Fruit fly (Drosophila melanogaster): ENCODE measurements around the gene Mur29B.

The Mur29B gene

dm6 chr2L:8305409-8305808 lies 46.6 kb upstream of the Mur29B start, which contains the start of gene CG7840 (continued):
- TF ChIP-seq mld (GFP tag; IDR thresholded peaks at IDR 0.05; ENCODE audit: partially characterized antibody) (peak; percentile 78), CG17385 (GFP tag; optimal IDR thresholded peaks at IDR 0.05) (no peak), Dref (GFP tag; IDR thresholded peaks at IDR 0.05) (peak; percentile 89), zen2 (GFP tag; IDR thresholded peaks at IDR 0.05; ENCODE audit: partially characterized antibody) (peak; percentile 92), gfzf (GFP tag; optimal IDR thresholded peaks at IDR 0.05) (no peak), gcm (GFP tag; optimal IDR thresholded peaks at IDR 0.05) (no peak), knrl (GFP tag; IDR thresholded peaks at IDR 0.05; ENCODE audit: partially characterized antibody) (peak; percentile 85), ewg (GFP tag; optimal IDR thresholded peaks at IDR 0.05) (no peak), TFAM (GFP tag; optimal IDR thresholded peaks at IDR 0.05) (no peak), CG11723 (GFP tag; optimal IDR thresholded peaks at IDR 0.05) (no peak), MBD-R2 (GFP tag; IDR thresholded peaks at IDR 0.05) (peak; percentile 72), CG42726 (GFP tag; IDR thresholded peaks at IDR 0.05; ENCODE audit: partially characterized antibody) (peak; percentile 84), dysf (GFP tag; IDR thresholded peaks at IDR 0.05) (no peak), CG3163 (GFP tag; optimal IDR thresholded peaks at IDR 0.05) (no peak), ash1 (GFP tag; optimal IDR thresholded peaks at IDR 0.05) (no peak), hb (GFP tag; IDR thresholded peaks at IDR 0.05; ENCODE audit: partially characterized antibody) (peak; percentile 54; the same call in 2 of the 3 replicates), Dbx (GFP tag; IDR thresholded peaks at IDR 0.05) (no peak), CG16813 (GFP tag; IDR thresholded peaks at IDR 0.05; ENCODE audit: partially characterized antibody) (peak; percentile 82), nerfin-2 (GFP tag; IDR thresholded peaks at IDR 0.05; ENCODE audit: partially characterized antibody) (peak; percentile 78), Blimp-1 (GFP tag; optimal IDR thresholded peaks at IDR 0.05) (peak; percentile 57), CG13287 (GFP tag; IDR thresholded peaks at IDR 0.05; ENCODE audit: partially characterized antibody) (peak; percentile 95), Bteb2 (GFP tag; optimal IDR thresholded peaks at IDR 0.05) (no peak), vvl (GFP tag; IDR thresholded peaks at IDR 0.05) (peak; percentile 45), Opbp (GFP tag; IDR thresholded peaks at IDR 0.05; ENCODE audit: partially characterized antibody) (peak; percentile 91), Sry-δ (GFP tag; optimal IDR thresholded peaks at IDR 0.05) (peak; percentile 83), CG1233 (GFP tag; optimal IDR thresholded peaks at IDR 0.05) (no peak), CG15696 (tag; optimal IDR thresholded peaks at IDR 0.05) (no peak), stwl (tag; optimal IDR thresholded peaks at IDR 0.05) (peak; percentile 14), CG14860 (GFP tag; IDR thresholded peaks at IDR 0.05; ENCODE audit: partially characterized antibody) (peak; percentile 82), tap (tag; optimal IDR thresholded peaks at IDR 0.05) (no peak), pzg (GFP tag; optimal IDR thresholded peaks at IDR 0.05) (peak; percentile 47), fd96Cb (tag; optimal IDR thresholded peaks at IDR 0.05) (no peak), CG1792 (GFP tag; optimal IDR thresholded peaks at IDR 0.05) (no peak), CG14710 (tag; optimal IDR thresholded peaks at IDR 0.05) (peak; percentile 3), CG3995 (GFP tag; optimal IDR thresholded peaks at IDR 0.05) (peak; percentile 77), CG6272 (GFP tag; IDR thresholded peaks at IDR 0.05) (no peak), CG2129 (GFP tag; IDR thresholded peaks at IDR 0.05; ENCODE audit: partially characterized antibody) (peak; percentile 79), D19A (tag; optimal IDR thresholded peaks at IDR 0.05) (no peak), tup (GFP tag; optimal IDR thresholded peaks at IDR 0.05) (no peak), Pdp1 (GFP tag; optimal IDR thresholded peaks at IDR 0.05) (no peak), MESR4 (GFP tag; optimal IDR thresholded peaks at IDR 0.05) (peak; percentile 57), CG31224 (GFP tag; IDR thresholded peaks at IDR 0.05) (no peak), br (optimal IDR thresholded peaks at IDR 0.05) (no peak), CG9609 (GFP tag; optimal IDR thresholded peaks at IDR 0.05) (no peak), CG15514 (GFP tag; optimal IDR thresholded peaks at IDR 0.05) (peak; percentile 54), bbx (GFP tag; IDR thresholded peaks at IDR 0.05; ENCODE audit: partially characterized antibody) (peak; percentile 91), Oaz (GFP tag; IDR thresholded peaks at IDR 0.05) (no peak), CG10543 (GFP tag; optimal IDR thresholded peaks at IDR 0.05) (no peak), otp (GFP tag; IDR thresholded peaks at IDR 0.05) (no peak)
